Fruit fly (Drosophila melanogaster): ENCODE measurements around the gene CG32655.

Gene CG32655

dm6 chrX:12201905-12202623, 33.6 kb downstream of the CG32655 start (continued):
- no peak for TF ChIP-seq fu2 (GFP tag; optimal IDR thresholded peaks at IDR 0.05)
- TF ChIP-seq cg (GFP tag; optimal IDR thresholded peaks at IDR 0.05): no peak
- no peak for TF ChIP-seq cad (GFP tag; optimal IDR thresholded peaks at IDR 0.05)
- peak; percentile 57 for TF ChIP-seq CG4360 (GFP tag; IDR thresholded peaks at IDR 0.05)
- peak; percentile 54 for TF ChIP-seq CG18764 (GFP tag; optimal IDR thresholded peaks at IDR 0.05)
- peak; percentile 4 for TF ChIP-seq CG2120 (GFP tag; optimal IDR thresholded peaks at IDR 0.05)
- TF ChIP-seq ara (GFP tag; IDR thresholded peaks at IDR 0.05): peak; percentile 91
- TF ChIP-seq Ets97D (GFP tag; optimal IDR thresholded peaks at IDR 0.05): peak; percentile 2
- TF ChIP-seq CG13296 (GFP tag; optimal IDR thresholded peaks at IDR 0.05): peak; percentile 1
- no peak for TF ChIP-seq crc (GFP tag; optimal IDR thresholded peaks at IDR 0.05)
- peak; percentile 24 for TF ChIP-seq CG3838 (GFP tag; optimal IDR thresholded peaks at IDR 0.05)
- TF ChIP-seq nerfin-2 (GFP tag; IDR thresholded peaks at IDR 0.05; ENCODE audit: partially characterized antibody): no peak
- TF ChIP-seq NK7.1 (GFP tag; optimal IDR thresholded peaks at IDR 0.05): no peak
- TF ChIP-seq CG5245 (GFP tag; optimal IDR thresholded peaks at IDR 0.05): peak; percentile 76
- peak; percentile 79 for TF ChIP-seq Chrac-16 (GFP tag; optimal IDR thresholded peaks at IDR 0.05)
- TF ChIP-seq CG7987 (GFP tag; optimal IDR thresholded peaks at IDR 0.05): no peak
- TF ChIP-seq psq (GFP tag; optimal IDR thresholded peaks at IDR 0.05): peak; percentile 22
- TF ChIP-seq CG10147 (GFP tag; optimal IDR thresholded peaks at IDR 0.05): peak; percentile 14
- TF ChIP-seq tin (GFP tag; optimal IDR thresholded peaks at IDR 0.05): peak; percentile 82
- TF ChIP-seq pfk (GFP tag; optimal IDR thresholded peaks at IDR 0.05): no peak
- peak; percentile 60 for TF ChIP-seq fd64A (GFP tag; optimal IDR thresholded peaks at IDR 0.05)
- no peak for TF ChIP-seq ERR (GFP tag; optimal IDR thresholded peaks at IDR 0.05)
- peak; percentile 73 for TF ChIP-seq NC2β (GFP tag; optimal IDR thresholded peaks at IDR 0.05)
- TF ChIP-seq CG6175 (GFP tag; IDR thresholded peaks at IDR 0.05): 0 out of 3 replicates have a peak, but pooled peaks have one; percentile 33
- TF ChIP-seq CG4730 (GFP tag; IDR thresholded peaks at IDR 0.05): peak; percentile 66
- TF ChIP-seq hkb (optimal IDR thresholded peaks at IDR 0.05): no peak
- TF ChIP-seq hkb (GFP tag; IDR thresholded peaks at IDR 0.05): peak; percentile 76
- TF ChIP-seq CG9727 (GFP tag; optimal IDR thresholded peaks at IDR 0.05): peak; percentile 90
- TF ChIP-seq CG6689 (GFP tag; IDR thresholded peaks at IDR 0.05): peak; percentile 78
- peak; percentile 55 for TF ChIP-seq CG10431 (GFP tag; optimal IDR thresholded peaks at IDR 0.05)
- no peak for TF ChIP-seq CG9876 (GFP tag; optimal IDR thresholded peaks at IDR 0.05)
- TF ChIP-seq CG11085 (GFP tag; IDR thresholded peaks at IDR 0.05): no peak
- TF ChIP-seq oc (tag; optimal IDR thresholded peaks at IDR 0.05): peak; percentile 78
- no peak for TF ChIP-seq CTCF (GFP tag; optimal IDR thresholded peaks at IDR 0.05)
- peak; percentile 73 for TF ChIP-seq CG30431 (GFP tag; optimal IDR thresholded peaks at IDR 0.05)
- TF ChIP-seq CG7357 (GFP tag; IDR thresholded peaks at IDR 0.05): peak; percentile 63; the same call in 2 of the 3 replicates
- peak; percentile 47 for TF ChIP-seq TFAM (GFP tag; optimal IDR thresholded peaks at IDR 0.05)
- peak; percentile 19 for TF ChIP-seq Nf-YC (tag; optimal IDR thresholded peaks at IDR 0.05)
- 0 out of 2 replicates have a peak, but pooled peaks have one; percentile 13 for TF ChIP-seq toy (GFP tag; IDR thresholded peaks at IDR 0.05)
- peak; percentile 87 for TF ChIP-seq zen (tag; optimal IDR thresholded peaks at IDR 0.05)
- peak; percentile 54 for TF ChIP-seq Fer3 (tag; optimal IDR thresholded peaks at IDR 0.05)
- peak; percentile 9 for TF ChIP-seq CG7786 (GFP tag; optimal IDR thresholded peaks at IDR 0.05)
- no peak for TF ChIP-seq br (optimal IDR thresholded peaks at IDR 0.05)
- TF ChIP-seq CG11696 (GFP tag; IDR thresholded peaks at IDR 0.05): no peak
- no peak for TF ChIP-seq ab (GFP tag; optimal IDR thresholded peaks at IDR 0.05)
- peak; percentile 3 for TF ChIP-seq Hmr (GFP tag; optimal IDR thresholded peaks at IDR 0.05)
- no peak for TF ChIP-seq slou (GFP tag; optimal IDR thresholded peaks at IDR 0.05)
- TF ChIP-seq chinmo (GFP tag; IDR thresholded peaks at IDR 0.05; ENCODE audit: partially characterized antibody): no peak
- no peak for TF ChIP-seq nom (GFP tag; optimal IDR thresholded peaks at IDR 0.05)
- peak; percentile 38; the same call in 1 of the 3 replicates for TF ChIP-seq CG2889 (GFP tag; IDR thresholded peaks at IDR 0.05)
- TF ChIP-seq Scr (GFP tag; IDR thresholded peaks at IDR 0.05; ENCODE audit: partially characterized antibody): no peak
- TF ChIP-seq CG7928 (GFP tag; optimal IDR thresholded peaks at IDR 0.05): no peak

All from whole organism, embryonic.